Fruit fly (Drosophila melanogaster): ENCODE data around the gene Rnf146.

- TF ChIP-seq fru (GFP tag; optimal IDR thresholded peaks at IDR 0.05) (no peak), Hr83 (GFP tag; optimal IDR thresholded peaks at IDR 0.05; ENCODE audit: poor library complexity, severe bottlenecking) (no peak), dmrt93B (GFP tag; optimal IDR thresholded peaks at IDR 0.05) (no peak), jim (GFP tag; optimal IDR thresholded peaks at IDR 0.05) (no peak), Rel (GFP tag; optimal IDR thresholded peaks at IDR 0.05) (no peak), Rel (tag; optimal IDR thresholded peaks at IDR 0.05) (no peak), Jra (GFP tag; optimal IDR thresholded peaks at IDR 0.05) (no peak), usp (GFP tag; optimal IDR thresholded peaks at IDR 0.05) (no peak)
These were observed 21.1 kb upstream of the Rnf146 start, which contains the start of gene tey for dm6 chr3L:19663605-19664230.

All from whole organism, wandering third instar larva.